Fruit fly (Drosophila melanogaster) whole organism, embryonic: Measurements from ENCODE around the gene CG10486.

Source experiments
- CG11723 ChIP-seq: fragments of 200-800 bp; sonication (Bioruptor generic); optimal IDR thresholded peaks from 2 replicates; lab custom pipeline; 2017; ENCODE audit warnings: missing biosample characterization, mild to moderate bottlenecking, missing genetic modification characterization
- CG12236 ChIP-seq: fragments of 200-800 bp; sonication (Bioruptor generic); optimal IDR thresholded peaks from 2 replicates; lab custom pipeline; 2016; ENCODE audit warnings: missing biosample characterization, missing genetic modification characterization
- CG12744 ChIP-seq: fragments of 200-800 bp; sonication (Bioruptor generic); optimal IDR thresholded peaks from 2 replicates; lab custom pipeline; 2016; ENCODE audit warnings: missing biosample characterization, missing genetic modification characterization
- CG13775 ChIP-seq: fragments of 200-800 bp; sonication (Bioruptor generic); optimal IDR thresholded peaks from 3 replicates; lab custom pipeline; 2017; ENCODE audit warnings: missing biosample characterization, mild to moderate bottlenecking, missing genetic modification characterization
- CG15269 ChIP-seq: fragments of 200-800 bp; sonication (Bioruptor generic); optimal IDR thresholded peaks from 2 replicates; lab custom pipeline; 2018; ENCODE audit warnings: missing biosample characterization, mild to moderate bottlenecking, missing genetic modification characterization, moderate library complexity
- CG15696 ChIP-seq: fragments of 200-800 bp; sonication (Bioruptor generic); optimal IDR thresholded peaks from 2 replicates; lab custom pipeline; 2019; ENCODE audit warnings: missing biosample characterization, mild to moderate bottlenecking, missing genetic modification characterization, moderate library complexity
- CG16813 ChIP-seq: fragments of 200-800 bp; sonication (Bioruptor generic); IDR thresholded peaks from 3 replicates; pipeline ENCODE4 v1.3.6; 2022; ENCODE audit warnings: missing biosample characterization, missing genetic modification characterization; ENCODE audit not compliant: partially characterized antibody
- CG17385 ChIP-seq: fragments of 200-800 bp; sonication (Bioruptor generic); optimal IDR thresholded peaks from 3 replicates; lab custom pipeline; 2018; ENCODE audit warnings: missing biosample characterization, mild to moderate bottlenecking, missing genetic modification characterization
- CG18476 ChIP-seq: fragments of 200-800 bp; sonication (Bioruptor generic); optimal IDR thresholded peaks from 2 replicates; lab custom pipeline; 2016; ENCODE audit warnings: missing biosample characterization, mild to moderate bottlenecking, missing genetic modification characterization
- CG18764 ChIP-seq: fragments of 200-800 bp; sonication (Bioruptor generic); optimal IDR thresholded peaks from 3 replicates; lab custom pipeline; 2016; ENCODE audit warnings: missing biosample characterization, missing genetic modification characterization
- CG4282 ChIP-seq: fragments of 200-800 bp; sonication (Bioruptor generic); optimal IDR thresholded peaks from 2 replicates; lab custom pipeline; 2016; ENCODE audit warnings: missing biosample characterization, missing genetic modification characterization
- CG4328 ChIP-seq: fragments of 200-800 bp; sonication (Bioruptor generic); optimal IDR thresholded peaks from 3 replicates; lab custom pipeline; 2017; ENCODE audit warnings: missing biosample characterization, missing genetic modification reagents, missing genetic modification characterization
- CG4404 ChIP-seq: fragments of 200-800 bp; sonication (Bioruptor generic); IDR thresholded peaks from 2 replicates; pipeline ENCODE4 v1.3.6; 2022; ENCODE audit warnings: missing biosample characterization, missing genetic modification characterization
- CG5180 ChIP-seq: fragments of 200-800 bp; sonication (Bioruptor generic); optimal IDR thresholded peaks from 3 replicates; lab custom pipeline; 2017; ENCODE audit warnings: missing biosample characterization, missing genetic modification characterization, mild to moderate bottlenecking, moderate library complexity, missing genetic modification reagents
- CG6654 ChIP-seq: fragments of 200-800 bp; sonication (Bioruptor generic); optimal IDR thresholded peaks from 2 replicates; lab custom pipeline; 2017; ENCODE audit warnings: missing biosample characterization, mild to moderate bottlenecking, missing genetic modification characterization
- CG8478 ChIP-seq: fragments of >200 bp; optimal IDR thresholded peaks from 2 replicates; lab custom pipeline; 2018
- CrebB ChIP-seq: fragments of 200-800 bp; sonication (Bioruptor generic); optimal IDR thresholded peaks from 3 replicates; lab custom pipeline; 2018; ENCODE audit warnings: missing biosample characterization, mild to moderate bottlenecking, missing genetic modification characterization
- Deaf1 ChIP-seq: fragments of 200-800 bp; optimal IDR thresholded peaks from 3 replicates; lab custom pipeline; 2019; ENCODE audit warnings: missing biosample characterization, mild to moderate bottlenecking, missing genetic modification characterization, moderate library complexity
- Dek ChIP-seq: fragments of 200-800 bp; sonication (Bioruptor generic); optimal IDR thresholded peaks from 3 replicates; lab custom pipeline; 2019; ENCODE audit warnings: missing biosample characterization, mild to moderate bottlenecking, missing genetic modification characterization, moderate library complexity
- Dp ChIP-seq: fragments of 200-800 bp; sonication (Bioruptor generic); optimal IDR thresholded peaks from 2 replicates; lab custom pipeline; 2018; ENCODE audit warnings: missing biosample characterization, mild to moderate bottlenecking, missing genetic modification characterization, moderate library complexity
- ERR ChIP-seq: fragments of 200-800 bp; sonication (Bioruptor generic); optimal IDR thresholded peaks from 2 replicates; lab custom pipeline; 2016; ENCODE audit warnings: missing biosample characterization, missing genetic modification characterization
- Fer1 ChIP-seq: fragments of 200-800 bp; sonication (Bioruptor generic); optimal IDR thresholded peaks from 2 replicates; lab custom pipeline; 2017; ENCODE audit warnings: missing biosample characterization, mild to moderate bottlenecking, missing genetic modification characterization
- Hmx ChIP-seq: fragments of 200-800 bp; sonication (Bioruptor generic); optimal IDR thresholded peaks from 2 replicates; lab custom pipeline; 2016; ENCODE audit warnings: missing biosample characterization, missing genetic modification characterization
- Ravus ChIP-seq: fragments of 200-800 bp; sonication (Bioruptor generic); IDR thresholded peaks from 2 replicates; pipeline ENCODE4 v1.3.6; 2022; ENCODE audit warnings: missing biosample characterization, missing genetic modification characterization
- Six4 ChIP-seq: fragments of 200-800 bp; sonication (Bioruptor generic); optimal IDR thresholded peaks from 2 replicates; lab custom pipeline; 2016; ENCODE audit warnings: missing biosample characterization, missing genetic modification characterization
- Sox102F ChIP-seq: fragments of 200-800 bp; sonication (Bioruptor generic); optimal IDR thresholded peaks from 2 replicates; lab custom pipeline; 2018; ENCODE audit warnings: missing biosample characterization, mild to moderate bottlenecking, missing genetic modification characterization, moderate library complexity
- Sry-β ChIP-seq: fragments of 200-800 bp; sonication (Bioruptor generic); optimal IDR thresholded peaks from 2 replicates; lab custom pipeline; 2018; ENCODE audit warnings: missing biosample characterization, mild to moderate bottlenecking, missing genetic modification characterization, moderate library complexity
- Trl ChIP-seq, 3 experiments: fragments of >200 bp in 2 of 3; fragments of 200-800 bp in 1 of 3; sonication (Bioruptor generic) in 1 of 3; optimal IDR thresholded peaks; 2 replicates in 1 of 3; 3 replicates in 2 of 3; lab custom pipeline; 2016 to 2017; ENCODE audit warnings: missing biosample characterization in 1 of 3, missing genetic modification characterization in 1 of 3
- abd-A ChIP-seq: fragments of 200-800 bp; sonication (Bioruptor generic); optimal IDR thresholded peaks from 3 replicates; lab custom pipeline; 2019; ENCODE audit warnings: missing biosample characterization, mild to moderate bottlenecking, missing genetic modification characterization, moderate library complexity
- ap ChIP-seq: fragments of 200-800 bp; sonication (Bioruptor generic); IDR thresholded peaks from 2 replicates; pipeline ENCODE4 v1.3.6; 2022; ENCODE audit warnings: missing biosample characterization, missing genetic modification characterization
- btn ChIP-seq: fragments of 200-800 bp; sonication (Bioruptor generic); optimal IDR thresholded peaks from 2 replicates; lab custom pipeline; 2016; ENCODE audit warnings: missing biosample characterization, missing genetic modification characterization
- caup ChIP-seq: fragments of 200-800 bp; sonication (Bioruptor generic); optimal IDR thresholded peaks from 3 replicates; lab custom pipeline; 2017; ENCODE audit warnings: missing biosample characterization, mild to moderate bottlenecking, missing genetic modification characterization, moderate library complexity; ENCODE audit not compliant: severe bottlenecking
- crol ChIP-seq: fragments of 200-800 bp; sonication (Bioruptor generic); IDR thresholded peaks from 2 replicates; pipeline ENCODE4 v1.3.6; 2022; ENCODE audit warnings: missing biosample characterization, missing genetic modification characterization
- dmrt99B ChIP-seq: fragments of 200-800 bp; sonication (Bioruptor generic); optimal IDR thresholded peaks from 2 replicates; lab custom pipeline; 2018; ENCODE audit warnings: missing biosample characterization, mild to moderate bottlenecking, missing genetic modification characterization, moderate library complexity
- emc ChIP-seq: fragments of 200-800 bp; sonication (Bioruptor generic); optimal IDR thresholded peaks from 2 replicates; lab custom pipeline; 2016; ENCODE audit warnings: missing biosample characterization, missing genetic modification characterization
- eve ChIP-seq, 2 experiments: fragments of >200 bp; optimal IDR thresholded peaks; 2 replicates each; lab custom pipeline; 2017; ENCODE audit warnings: missing biosample characterization in 2 of 2, missing genetic modification characterization in 2 of 2
- fd96Cb ChIP-seq: fragments of 200-800 bp; sonication (Bioruptor generic); optimal IDR thresholded peaks from 2 replicates; lab custom pipeline; 2018; ENCODE audit warnings: missing biosample characterization, mild to moderate bottlenecking, missing genetic modification characterization, moderate library complexity
- gcm2 ChIP-seq: fragments of 200-800 bp; sonication (Bioruptor generic); optimal IDR thresholded peaks from 2 replicates; lab custom pipeline; 2016; ENCODE audit warnings: missing biosample characterization, missing genetic modification characterization
- kah ChIP-seq: fragments of 200-800 bp; sonication (Bioruptor generic); optimal IDR thresholded peaks from 2 replicates; lab custom pipeline; 2018; ENCODE audit warnings: missing biosample characterization, mild to moderate bottlenecking, missing genetic modification characterization
- lbe ChIP-seq: fragments of 200-800 bp; sonication (Bioruptor generic); optimal IDR thresholded peaks from 2 replicates; lab custom pipeline; 2016; ENCODE audit warnings: missing biosample characterization, mild to moderate bottlenecking, missing genetic modification characterization
- p53 ChIP-seq: fragments of 200-800 bp; sonication (Bioruptor generic); optimal IDR thresholded peaks from 2 replicates; lab custom pipeline; 2016; ENCODE audit warnings: missing biosample characterization, missing genetic modification characterization
- rib ChIP-seq: fragments of 200-800 bp; sonication (Bioruptor generic); IDR thresholded peaks from 2 replicates; pipeline ENCODE4 v1.3.6; 2022; ENCODE audit warnings: missing biosample characterization, missing genetic modification characterization
- sc ChIP-seq, 3 experiments: fragments of >200 bp in 2 of 3; fragments of 200-800 bp in 1 of 3; sonication (Bioruptor generic) in 1 of 3; optimal IDR thresholded peaks; 2 replicates in 2 of 3; 3 replicates in 1 of 3; lab custom pipeline; 2017; ENCODE audit warnings: mild to moderate bottlenecking in 1 of 3, missing biosample characterization in 1 of 3, missing genetic modification characterization in 1 of 3, missing genetic modification reagents in 1 of 3
- schlank ChIP-seq: fragments of 200-800 bp; sonication (Bioruptor generic); optimal IDR thresholded peaks from 2 replicates; lab custom pipeline; 2018; ENCODE audit warnings: missing biosample characterization, mild to moderate bottlenecking, missing genetic modification characterization
- ssp ChIP-seq: fragments of 200-800 bp; sonication (Bioruptor generic); IDR thresholded peaks from 2 replicates; pipeline ENCODE4 v1.3.6; 2022; ENCODE audit warnings: missing biosample characterization, missing genetic modification characterization
- tll ChIP-seq, 2 experiments: fragments of 200-800 bp in 1 of 2; fragments of >200 bp in 1 of 2; sonication (Bioruptor generic) in 1 of 2; optimal IDR thresholded peaks; 2 replicates each; lab custom pipeline; 2017 to 2019; ENCODE audit warnings: missing biosample characterization in 2 of 2, missing genetic modification characterization in 2 of 2, mild to moderate bottlenecking in 1 of 2, moderate library complexity in 1 of 2
- tna ChIP-seq: fragments of 200-800 bp; sonication (Bioruptor generic); IDR thresholded peaks from 2 replicates; pipeline ENCODE4 v1.3.6; 2022; ENCODE audit warnings: missing biosample characterization, missing genetic modification characterization; ENCODE audit not compliant: partially characterized antibody
- unpg ChIP-seq: fragments of 200-800 bp; sonication (Bioruptor generic); optimal IDR thresholded peaks from 3 replicates; lab custom pipeline; 2018; ENCODE audit warnings: missing biosample characterization, mild to moderate bottlenecking, missing genetic modification characterization, moderate library complexity

Gene CG10486

DNA sequence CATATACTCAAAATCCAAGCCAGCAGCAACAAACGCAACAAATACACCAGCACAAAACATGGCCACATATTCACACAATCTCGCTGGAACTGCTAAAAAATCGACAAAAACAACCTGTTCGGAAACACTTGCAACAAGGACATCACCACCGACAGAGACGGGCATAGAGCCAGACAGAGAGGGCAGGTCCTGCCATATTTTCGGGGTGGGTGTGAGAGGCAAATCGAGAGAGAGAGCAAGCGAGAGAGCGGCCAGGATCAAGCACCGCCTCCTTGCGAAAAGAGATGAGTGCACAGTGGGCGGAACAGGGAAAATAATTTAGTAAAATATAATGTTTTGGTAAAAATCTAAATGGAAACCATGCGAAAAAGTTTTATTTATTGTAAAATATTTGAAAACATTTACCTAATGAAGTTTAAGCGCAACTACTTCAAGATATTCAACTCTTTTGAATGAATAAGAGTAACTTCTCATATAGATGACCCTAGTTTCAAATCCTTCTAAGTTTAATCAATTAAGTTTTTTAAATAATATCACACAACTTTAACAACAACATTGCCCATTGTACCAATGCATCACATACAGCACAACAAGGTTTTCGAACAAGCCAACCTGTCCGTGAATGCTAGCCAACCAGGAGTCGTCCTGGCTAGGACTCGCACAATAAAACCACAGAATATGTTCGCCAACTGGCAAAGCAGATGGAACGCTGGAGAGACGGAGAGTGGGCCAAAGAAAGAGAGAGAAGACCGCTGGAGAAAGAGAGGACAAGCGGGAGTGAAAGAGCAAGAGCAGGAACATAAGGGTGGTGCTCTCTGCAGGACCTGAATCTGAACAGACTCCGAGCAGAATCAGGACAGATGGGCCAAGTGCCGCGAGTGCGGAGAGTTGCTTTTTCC is 24.9 kb downstream of the CG10486 start (continued):
- TF ChIP-seq CG12236: peak; percentile 52
- no peak for TF ChIP-seq Dek (tag; lab: Kevin White, UChicago)
- TF ChIP-seq CG16813: no peak
- peak; percentile 49 for TF ChIP-seq Sox102F
- no peak for TF ChIP-seq Sry-β
- no peak for TF ChIP-seq CG15696 (tag; lab: Kevin White, UChicago)
- TF ChIP-seq gcm2: no peak
- TF ChIP-seq CG18476 (GFP tag; lab: Kevin White, UChicago): no peak
- no peak for TF ChIP-seq kah (GFP tag; lab: Kevin White, UChicago)
- TF ChIP-seq Ravus (GFP tag; lab: Robert Waterston, UW): no peak
- TF ChIP-seq Deaf1 (tag; lab: Kevin White, UChicago): peak; percentile 17
- TF ChIP-seq tll (GFP tag; optimal IDR thresholded peaks at IDR 0.05; lab: Kevin White, UChicago): no peak
- no peak for TF ChIP-seq CG4328 (GFP tag; lab: Kevin White, UChicago)
- no peak for TF ChIP-seq CG4404 (GFP tag; lab: Robert Waterston, UW)
- TF ChIP-seq Hmx (GFP tag; lab: Kevin White, UChicago): no peak
- TF ChIP-seq Trl (optimal IDR thresholded peaks at IDR 0.05; lab: Kevin White, UChicago): peak; percentile 36 to 85
- no peak for TF ChIP-seq Trl (GFP tag; optimal IDR thresholded peaks at IDR 0.05; lab: Kevin White, UChicago)
- no peak for TF ChIP-seq ERR (GFP tag; lab: Kevin White, UChicago)
- peak; percentile 38 for TF ChIP-seq CG12744 (GFP tag; lab: Kevin White, UChicago)
- TF ChIP-seq rib (GFP tag; lab: Robert Waterston, UW): no peak
- TF ChIP-seq CG6654: no peak
- TF ChIP-seq ssp: no peak
- no peak for TF ChIP-seq unpg (GFP tag; lab: Kevin White, UChicago)
- no peak for TF ChIP-seq emc
- TF ChIP-seq tna: no peak
- peak; percentile 24 for TF ChIP-seq CG8478 (lab: Kevin White, UChicago)
- no peak for TF ChIP-seq Fer1
- no peak for TF ChIP-seq CG18764 (GFP tag; lab: Kevin White, UChicago)
- TF ChIP-seq CG11723 (GFP tag; lab: Kevin White, UChicago): peak; percentile 32
- peak; percentile 53; the same call in 1 of the 2 replicates for TF ChIP-seq ap (GFP tag; lab: Robert Waterston, UW)
- TF ChIP-seq caup (GFP tag; lab: Kevin White, UChicago): no peak
- TF ChIP-seq CG13775: peak; percentile 69
- no peak for TF ChIP-seq Dp
- TF ChIP-seq abd-A: no peak
- no peak for TF ChIP-seq lbe (GFP tag; lab: Kevin White, UChicago)
- no peak for TF ChIP-seq btn
- TF ChIP-seq CG17385 (GFP tag; lab: Kevin White, UChicago): peak; percentile 64
- TF ChIP-seq p53 (GFP tag; lab: Kevin White, UChicago): no peak
- TF ChIP-seq schlank (tag; lab: Kevin White, UChicago): no peak
- no peak for TF ChIP-seq sc (optimal IDR thresholded peaks at IDR 0.05; lab: Kevin White, UChicago)
- TF ChIP-seq sc (GFP tag; optimal IDR thresholded peaks at IDR 0.05; lab: Kevin White, UChicago): peak; percentile 52
- no peak for TF ChIP-seq CG15269
- TF ChIP-seq fd96Cb (tag; lab: Kevin White, UChicago): no peak
- TF ChIP-seq CG5180 (GFP tag; lab: Kevin White, UChicago): no peak
- no peak for TF ChIP-seq CrebB (tag; lab: Kevin White, UChicago)
- no peak for TF ChIP-seq eve (GFP tag; optimal IDR thresholded peaks at IDR 0.05; lab: Kevin White, UChicago)
- no peak for TF ChIP-seq crol (GFP tag; lab: Robert Waterston, UW)
- TF ChIP-seq dmrt99B (tag; lab: Kevin White, UChicago): peak; percentile 82
- no peak for TF ChIP-seq Six4 (GFP tag; lab: Kevin White, UChicago)
- TF ChIP-seq CG4282 (GFP tag; lab: Kevin White, UChicago): peak; percentile 23
